Fruit fly (Drosophila melanogaster): ENCODE results near the gene CG14573.

The CG14573 gene

DNA sequence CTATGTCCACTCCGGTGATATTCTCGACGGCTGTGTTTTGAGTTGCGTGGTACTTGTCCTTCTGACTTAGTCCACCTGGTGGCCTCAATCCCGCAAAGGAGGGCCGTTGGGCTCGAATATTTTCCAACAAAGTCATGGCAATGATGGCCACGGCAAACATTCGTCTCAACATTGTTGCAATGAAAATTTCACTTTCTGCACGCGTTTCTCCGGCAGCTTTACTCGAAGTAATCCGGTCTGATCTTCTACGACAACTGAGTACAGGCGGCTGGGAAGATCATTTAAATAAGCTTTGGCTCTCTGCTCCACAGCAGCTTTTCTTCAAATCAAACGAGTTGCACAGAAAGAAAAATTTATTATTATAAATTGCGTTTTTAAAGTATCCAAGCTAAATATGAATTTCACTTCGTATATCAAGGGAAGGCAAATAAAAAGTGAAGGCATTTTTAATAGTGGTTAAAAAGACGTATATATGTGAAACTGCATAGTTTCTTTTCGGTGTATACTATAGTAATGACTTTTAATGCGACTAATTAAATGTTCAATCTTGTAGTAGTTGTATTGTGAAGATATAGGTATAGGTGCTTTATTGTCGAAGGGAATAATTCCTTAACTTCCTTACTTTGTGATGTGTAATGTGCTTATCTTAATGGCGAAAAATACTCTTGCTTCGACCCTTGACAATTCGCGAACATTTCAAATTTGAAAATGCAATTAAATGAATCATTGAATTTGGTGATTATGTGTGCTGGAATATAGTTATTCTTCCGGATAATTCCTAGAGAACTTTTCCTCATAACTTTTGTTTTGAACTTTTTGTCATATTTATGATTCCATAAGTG lies 4.5 kb downstream of the CG14573 start, which contains the start of gene CG14567 (continued):
- TF ChIP-seq CG14860 (GFP tag; IDR thresholded peaks at IDR 0.05; ENCODE audit: partially characterized antibody) (no peak), Nf-YB (GFP tag; optimal IDR thresholded peaks at IDR 0.05) (no peak), Dip2 (GFP tag; IDR thresholded peaks at IDR 0.05) (no peak), ab (GFP tag; optimal IDR thresholded peaks at IDR 0.05) (no peak), tna (GFP tag; IDR thresholded peaks at IDR 0.05; ENCODE audit: partially characterized antibody) (no peak), jing (GFP tag; optimal IDR thresholded peaks at IDR 0.05) (no peak), CG8359 (GFP tag; optimal IDR thresholded peaks at IDR 0.05; ENCODE audit: borderline replicate concordance) (no peak), CG32532 (GFP tag; IDR thresholded peaks at IDR 0.05) (peak; percentile 54), NfI (GFP tag; optimal IDR thresholded peaks at IDR 0.05) (no peak), fru (optimal IDR thresholded peaks at IDR 0.05) (no peak), CG12219 (GFP tag; optimal IDR thresholded peaks at IDR 0.05) (no peak), jigr1 (GFP tag; IDR thresholded peaks at IDR 0.05) (no peak), Ada2b (GFP tag; IDR thresholded peaks at IDR 0.05) (peak; percentile 35; the same call in 1 of the 2 replicates), CG10462 (GFP tag; optimal IDR thresholded peaks at IDR 0.05) (no peak), disco-r (GFP tag; optimal IDR thresholded peaks at IDR 0.05) (no peak), GATAe (GFP tag; conservative IDR thresholded peaks at IDR 0.05) (no peak), sens-2 (GFP tag; IDR thresholded peaks at IDR 0.05) (no peak), Usf (GFP tag; optimal IDR thresholded peaks at IDR 0.05) (no peak), fu2 (GFP tag; optimal IDR thresholded peaks at IDR 0.05) (no peak), knrl (GFP tag; IDR thresholded peaks at IDR 0.05; ENCODE audit: partially characterized antibody) (no peak), MESR4 (GFP tag; optimal IDR thresholded peaks at IDR 0.05) (no peak), CG11695 (GFP tag; IDR thresholded peaks at IDR 0.05) (no peak), eve (GFP tag; optimal IDR thresholded peaks at IDR 0.05) (no peak), CoRest (tag; optimal IDR thresholded peaks at IDR 0.05) (peak; percentile 2), Oaz (GFP tag; IDR thresholded peaks at IDR 0.05) (no peak), nerfin-1 (tag; optimal IDR thresholded peaks at IDR 0.05) (no peak)

DNA sequence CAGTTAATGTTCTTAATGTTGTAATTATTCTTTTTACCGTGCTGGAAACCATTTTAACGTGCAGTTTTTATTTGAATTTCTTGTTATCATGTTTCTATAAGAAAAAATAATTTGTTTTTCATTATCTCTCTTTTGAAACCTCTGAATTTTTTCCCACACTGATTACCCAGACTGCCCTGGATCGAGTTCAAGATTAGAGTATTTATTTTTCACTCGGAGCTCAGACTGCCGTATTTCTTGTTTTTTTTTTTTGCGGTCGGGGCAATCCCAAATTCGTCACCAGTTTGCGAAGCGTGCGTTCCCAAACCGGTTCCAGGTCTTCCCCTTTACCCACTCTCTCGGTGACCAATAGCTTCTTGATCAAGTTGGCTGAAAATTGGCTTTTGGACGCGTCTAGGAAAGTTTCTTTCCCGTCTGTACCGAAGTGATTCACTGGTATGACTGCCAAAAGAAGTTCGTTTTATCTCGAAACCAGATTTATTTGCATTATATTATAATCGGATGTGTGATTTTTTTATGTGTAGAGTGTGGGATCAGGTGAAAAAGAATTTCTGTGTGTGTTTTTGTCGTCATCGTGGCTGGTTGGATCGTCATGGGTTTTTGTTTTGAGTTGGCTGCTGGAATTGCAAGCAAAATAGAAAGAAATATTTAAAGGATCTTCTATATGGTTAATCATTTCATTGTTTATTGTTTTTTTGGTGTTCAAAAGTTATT lies 5.3 kb downstream of the CG14573 start:
- TF ChIP-seq CG8089 (GFP tag; optimal IDR thresholded peaks at IDR 0.05), result no peak
- TF ChIP-seq ac (GFP tag; optimal IDR thresholded peaks at IDR 0.05), result no peak
- no peak for TF ChIP-seq NfI (GFP tag; optimal IDR thresholded peaks at IDR 0.05)
- no peak for TF ChIP-seq Camta (GFP tag; optimal IDR thresholded peaks at IDR 0.05)
- 0 out of 2 replicates have a peak, but pooled peaks have one; percentile 11 for TF ChIP-seq CG32772 (GFP tag; IDR thresholded peaks at IDR 0.05)
- no peak for TF ChIP-seq kah (GFP tag; optimal IDR thresholded peaks at IDR 0.05)
- TF ChIP-seq Hsf (GFP tag; optimal IDR thresholded peaks at IDR 0.05), result no peak
- no peak for TF ChIP-seq mam (GFP tag; optimal IDR thresholded peaks at IDR 0.05)
- peak; percentile 44 for TF ChIP-seq kay (GFP tag; optimal IDR thresholded peaks at IDR 0.05)
- no peak for TF ChIP-seq pita (GFP tag; optimal IDR thresholded peaks at IDR 0.05)
- TF ChIP-seq br (optimal IDR thresholded peaks at IDR 0.05), result no peak
- TF ChIP-seq sob (GFP tag; IDR thresholded peaks at IDR 0.05), result no peak
- no peak for TF ChIP-seq B-H2 (GFP tag; optimal IDR thresholded peaks at IDR 0.05)
- TF ChIP-seq caup (GFP tag; optimal IDR thresholded peaks at IDR 0.05; ENCODE audit: severe bottlenecking), result no peak
- no peak for TF ChIP-seq CG6689 (GFP tag; IDR thresholded peaks at IDR 0.05)
- no peak for TF ChIP-seq CG10147 (GFP tag; optimal IDR thresholded peaks at IDR 0.05)
- TF ChIP-seq CG30020 (tag; optimal IDR thresholded peaks at IDR 0.05), result no peak
- TF ChIP-seq CG6683 (GFP tag; optimal IDR thresholded peaks at IDR 0.05), result no peak
- TF ChIP-seq emc (GFP tag; optimal IDR thresholded peaks at IDR 0.05), result no peak
- TF ChIP-seq jumu (GFP tag; optimal IDR thresholded peaks at IDR 0.05), result no peak
- no peak for TF ChIP-seq tin (GFP tag; optimal IDR thresholded peaks at IDR 0.05)
- no peak for TF ChIP-seq h (optimal IDR thresholded peaks at IDR 0.05)
- 0 out of 2 replicates have a peak, but pooled peaks have one; percentile 11 for TF ChIP-seq CG9932 (GFP tag; IDR thresholded peaks at IDR 0.05)
- no peak for TF ChIP-seq otp (GFP tag; IDR thresholded peaks at IDR 0.05)
- TF ChIP-seq NFAT (GFP tag; IDR thresholded peaks at IDR 0.05), result peak; percentile 40; the same call in 1 of the 2 replicates
- TF ChIP-seq CTCF (GFP tag; optimal IDR thresholded peaks at IDR 0.05), result no peak
- no peak for TF ChIP-seq CG10462 (GFP tag; optimal IDR thresholded peaks at IDR 0.05)
